Fruit fly (Drosophila melanogaster) whole organism: ENCODE measurements around the gene Ilp1.

ENCODE experiments used
- CG8478 ChIP-seq: fragments of >200 bp; optimal IDR thresholded peaks from 2 replicates; lab custom pipeline; 2018; ENCODE audit warnings: inconsistent platforms
- Dll ChIP-seq: fragments of >200 bp; optimal IDR thresholded peaks from 2 replicates; lab custom pipeline; 2017
- EcR ChIP-seq, 2 experiments: fragments of >200 bp; optimal IDR thresholded peaks; 2 replicates each; lab custom pipeline; 2017; ENCODE audit warnings: missing biosample characterization in 2 of 2, missing genetic modification characterization in 2 of 2, missing genetic modification reagents in 2 of 2
- pan ChIP-seq: fragments of >200 bp; optimal IDR thresholded peaks from 2 replicates; lab custom pipeline; 2017
- psq ChIP-seq: fragments of >200 bp; optimal IDR thresholded peaks from 2 replicates; lab custom pipeline; 2017
- usp ChIP-seq: fragments of >200 bp; optimal IDR thresholded peaks from 2 replicates; lab custom pipeline; 2017; ENCODE audit warnings: missing biosample characterization, missing genetic modification characterization, mixed read lengths

DNA sequence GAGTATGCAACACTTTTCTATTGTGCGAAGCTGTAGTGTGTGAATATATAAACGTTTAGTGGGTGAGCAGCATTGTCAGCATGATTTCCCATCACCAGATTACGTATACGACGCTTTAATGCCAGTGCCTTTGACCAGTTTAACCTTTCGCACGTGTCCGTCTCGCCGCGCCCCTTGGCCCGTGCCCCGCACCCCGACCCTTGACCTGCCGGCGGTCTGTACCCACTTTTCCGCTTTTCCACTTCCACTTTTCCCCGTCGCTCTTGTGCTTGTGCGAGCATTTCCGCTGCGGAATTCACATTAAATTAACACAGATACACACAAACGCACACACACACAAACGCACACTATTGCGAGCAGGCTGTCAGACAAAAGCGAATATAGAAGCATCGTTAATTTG lies 22.5 kb upstream of the Ilp1 start:
- TF ChIP-seq pan (lab: Kevin White, UChicago), result no peak
- TF ChIP-seq usp (GFP tag; lab: Kevin White, UChicago), result no peak
- TF ChIP-seq EcR (GFP tag; optimal IDR thresholded peaks at IDR 0.05; lab: Kevin White, UChicago), result no peak
- no peak for TF ChIP-seq psq (lab: Kevin White, UChicago)
- TF ChIP-seq Dll (lab: Kevin White, UChicago), result no peak
- TF ChIP-seq CG8478 (lab: Kevin White, UChicago), result no peak
